Worm (Caenorhabditis elegans) whole organism, early embryonic: ENCODE data around the gene F29A7.4.

Experiments
- ama-1 ChIP-seq: fragments of 150-350 bp; optimal IDR thresholded peaks from 2 replicates; lab custom pipeline; 2014
- sea-1 ChIP-seq: fragments of 200-800 bp; sonication (Bioruptor generic); conservative IDR thresholded peaks from 2 replicates; pipeline ENCODE4 v1.3.6; 2022; ENCODE audit warnings: missing genetic modification characterization, missing compliant biosample characterization

DNA sequence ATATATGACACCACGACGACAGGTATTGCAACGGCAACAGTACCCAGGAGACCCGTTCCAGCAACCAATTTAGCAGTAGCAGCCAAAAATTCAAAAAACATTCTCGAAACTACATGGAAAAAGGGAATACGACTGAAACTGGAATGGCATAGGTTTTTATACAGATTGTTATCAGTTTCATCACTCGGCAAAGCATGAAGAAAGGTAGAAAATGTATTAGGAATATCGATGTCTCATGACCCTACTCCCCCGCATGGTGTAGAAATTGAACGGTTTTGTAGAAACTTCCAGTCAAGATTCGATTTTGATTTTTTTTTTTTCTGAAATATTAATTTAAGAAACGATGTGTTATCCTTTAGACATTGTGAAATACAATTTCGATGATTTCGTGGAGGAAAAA, 38.9 kb upstream of the F29A7.4 start, which contains the start of gene T05A8.2:
- TF ChIP-seq ama-1 (lab: Kevin White, UChicago) (no peak), sea-1 (GFP tag; lab: Robert Waterston, UW) (no peak)
